Fruit fly (Drosophila melanogaster) whole organism, embryonic: ENCODE measurements around the gene ova.
A peak's percentile ranks its signal among the peaks of the same experiment; 100 is the strongest.

Experiments used
- CG10431 ChIP-seq: fragments of 200-800 bp; sonication (Bioruptor generic); optimal IDR thresholded peaks from 3 replicates; lab custom pipeline; 2018; ENCODE audit warnings: missing biosample characterization, mild to moderate bottlenecking, missing genetic modification characterization
- CG10543 ChIP-seq: fragments of 200-800 bp; sonication (Bioruptor generic); optimal IDR thresholded peaks from 3 replicates; lab custom pipeline; 2017; ENCODE audit warnings: missing biosample characterization, mild to moderate bottlenecking, missing genetic modification characterization, moderate library complexity
- CG11560 ChIP-seq: fragments of 200-800 bp; sonication (Bioruptor generic); IDR thresholded peaks from 3 replicates; pipeline ENCODE4 v1.3.6; 2022; ENCODE audit warnings: missing biosample characterization, missing genetic modification characterization
- CG12391 ChIP-seq: fragments of 200-800 bp; sonication (Bioruptor generic); optimal IDR thresholded peaks from 3 replicates; lab custom pipeline; 2018; ENCODE audit warnings: missing biosample characterization, mild to moderate bottlenecking, missing genetic modification characterization, moderate library complexity
- CG13775 ChIP-seq: fragments of 200-800 bp; sonication (Bioruptor generic); optimal IDR thresholded peaks from 3 replicates; lab custom pipeline; 2017; ENCODE audit warnings: missing biosample characterization, mild to moderate bottlenecking, missing genetic modification characterization
- CG14667 ChIP-seq: fragments of 200-800 bp; sonication (Bioruptor generic); IDR thresholded peaks from 2 replicates; pipeline ENCODE4 v1.3.6; 2022; ENCODE audit warnings: missing biosample characterization, missing genetic modification characterization
- CG1603 ChIP-seq: fragments of 200-800 bp; sonication (Bioruptor generic); optimal IDR thresholded peaks from 2 replicates; lab custom pipeline; 2019; ENCODE audit warnings: missing biosample characterization, mild to moderate bottlenecking, missing genetic modification characterization, moderate library complexity
- CG18011 ChIP-seq: fragments of 200-800 bp; sonication (Bioruptor generic); optimal IDR thresholded peaks from 2 replicates; lab custom pipeline; 2017; ENCODE audit warnings: missing biosample characterization, missing genetic modification characterization, mild to moderate bottlenecking, moderate library complexity, missing genotype
- CG18262 ChIP-seq: fragments of 200-800 bp; optimal IDR thresholded peaks from 3 replicates; lab custom pipeline; 2019; ENCODE audit warnings: missing biosample characterization, mild to moderate bottlenecking, missing genetic modification characterization, moderate library complexity
- CG2129 ChIP-seq: fragments of 200-800 bp; sonication (Bioruptor generic); IDR thresholded peaks from 2 replicates; pipeline ENCODE4 v1.3.6; 2022; ENCODE audit warnings: missing biosample characterization, missing genetic modification characterization; ENCODE audit not compliant: partially characterized antibody
- CG2199 ChIP-seq: fragments of 200-800 bp; sonication (Bioruptor generic); IDR thresholded peaks from 3 replicates; pipeline ENCODE4 v1.3.6; 2022; ENCODE audit warnings: missing biosample characterization, missing genetic modification characterization
- CG33213 ChIP-seq: fragments of 200-800 bp; sonication (Bioruptor generic); optimal IDR thresholded peaks from 3 replicates; lab custom pipeline; 2016; ENCODE audit warnings: missing biosample characterization, missing genetic modification characterization
- CG34422 ChIP-seq: fragments of 200-800 bp; sonication (Bioruptor generic); IDR thresholded peaks from 3 replicates; pipeline ENCODE4 v1.3.6; 2022; ENCODE audit warnings: missing biosample characterization, missing genetic modification characterization
- CG3847 ChIP-seq: fragments of 200-800 bp; sonication (Bioruptor generic); IDR thresholded peaks from 2 replicates; pipeline ENCODE4 v1.3.6; 2022; ENCODE audit warnings: missing biosample characterization, missing genetic modification characterization
- CG4424 ChIP-seq: fragments of 200-800 bp; sonication (Bioruptor generic); optimal IDR thresholded peaks from 3 replicates; lab custom pipeline; 2016; ENCODE audit warnings: missing biosample characterization, missing genetic modification characterization
- CG4820 ChIP-seq: fragments of 200-800 bp; sonication (Bioruptor generic); optimal IDR thresholded peaks from 3 replicates; lab custom pipeline; 2016; ENCODE audit warnings: missing biosample characterization, missing genetic modification characterization
- CG6175 ChIP-seq: fragments of 200-800 bp; sonication (Bioruptor generic); IDR thresholded peaks from 3 replicates; pipeline ENCODE4 v1.3.6; 2022; ENCODE audit warnings: missing biosample characterization, missing genetic modification characterization
- CG6683 ChIP-seq: fragments of 200-800 bp; sonication (Bioruptor generic); optimal IDR thresholded peaks from 2 replicates; lab custom pipeline; 2017; ENCODE audit warnings: missing biosample characterization, mild to moderate bottlenecking, missing genetic modification characterization, missing genetic modification reagents
- CG6854 ChIP-seq: fragments of 200-800 bp; sonication (Bioruptor generic); optimal IDR thresholded peaks from 3 replicates; lab custom pipeline; 2017; ENCODE audit warnings: missing biosample characterization, mild to moderate bottlenecking, missing genetic modification characterization
- CG9215 ChIP-seq: fragments of 200-800 bp; sonication (Bioruptor generic); IDR thresholded peaks from 2 replicates; pipeline ENCODE4 v1.3.6; 2022; ENCODE audit warnings: missing biosample characterization, missing genetic modification characterization
- CG9817 ChIP-seq: fragments of 200-800 bp; sonication (Bioruptor generic); optimal IDR thresholded peaks from 2 replicates; lab custom pipeline; 2018; ENCODE audit warnings: missing biosample characterization, mild to moderate bottlenecking, missing genetic modification characterization, moderate library complexity
- Dad ChIP-seq: fragments of 200-800 bp; sonication (Bioruptor generic); optimal IDR thresholded peaks from 3 replicates; lab custom pipeline; 2016; ENCODE audit warnings: missing biosample characterization, missing genetic modification characterization
- Doc2 ChIP-seq: fragments of 200-800 bp; sonication (Bioruptor generic); IDR thresholded peaks from 2 replicates; pipeline ENCODE4 v1.3.6; 2022; ENCODE audit warnings: missing biosample characterization, missing genetic modification characterization
- Ets65A ChIP-seq: fragments of 200-800 bp; sonication (Bioruptor generic); peaks from one replicate; lab custom pipeline; 2016; ENCODE audit warnings: missing biosample characterization, missing genetic modification characterization
- H2.0 ChIP-seq: fragments of 200-800 bp; sonication (Bioruptor generic); IDR thresholded peaks from 2 replicates; pipeline ENCODE4 v1.3.6; 2022; ENCODE audit warnings: missing biosample characterization, missing genetic modification characterization
- MESR4 ChIP-seq: fragments of 200-800 bp; sonication (Bioruptor generic); optimal IDR thresholded peaks from 2 replicates; lab custom pipeline; 2018; ENCODE audit warnings: missing biosample characterization, mild to moderate bottlenecking, missing genetic modification characterization, moderate library complexity
- Mes4 ChIP-seq: fragments of 200-800 bp; sonication (Bioruptor generic); optimal IDR thresholded peaks from 2 replicates; lab custom pipeline; 2016; ENCODE audit warnings: missing biosample characterization, missing genetic modification characterization
- NC2β ChIP-seq: fragments of 200-800 bp; sonication (Bioruptor generic); optimal IDR thresholded peaks from 2 replicates; lab custom pipeline; 2016; ENCODE audit warnings: missing biosample characterization, missing genetic modification characterization
- Oli ChIP-seq: fragments of 200-800 bp; sonication (Bioruptor generic); optimal IDR thresholded peaks from 2 replicates; lab custom pipeline; 2018; ENCODE audit warnings: missing biosample characterization, mild to moderate bottlenecking, missing genetic modification characterization, moderate library complexity
- Ptx1 ChIP-seq: fragments of 200-800 bp; sonication (Bioruptor generic); IDR thresholded peaks from 2 replicates; pipeline ENCODE4 v1.3.6; 2022; ENCODE audit warnings: missing biosample characterization, missing genetic modification characterization
- Usf ChIP-seq: fragments of 200-800 bp; sonication (Bioruptor generic); optimal IDR thresholded peaks from 2 replicates; lab custom pipeline; 2017; ENCODE audit warnings: missing genotype, missing biosample characterization, missing genetic modification characterization
- Vsx1 ChIP-seq: fragments of 200-800 bp; sonication (Bioruptor generic); optimal IDR thresholded peaks from 2 replicates; lab custom pipeline; 2017; ENCODE audit warnings: missing biosample characterization, mild to moderate bottlenecking, missing genetic modification characterization, missing genetic modification reagents
- Xrp1 ChIP-seq: fragments of 200-800 bp; sonication (Bioruptor generic); IDR thresholded peaks from 2 replicates; pipeline ENCODE4 v1.3.6; 2022; ENCODE audit warnings: missing biosample characterization, missing genetic modification characterization
- ase ChIP-seq: fragments of 200-800 bp; sonication (Bioruptor generic); IDR thresholded peaks from 3 replicates; pipeline ENCODE4 v1.3.6; 2022; ENCODE audit warnings: missing biosample characterization, missing genetic modification characterization
- az2 ChIP-seq: fragments of 200-800 bp; sonication (Bioruptor generic); optimal IDR thresholded peaks from 3 replicates; lab custom pipeline; 2016; ENCODE audit warnings: missing biosample characterization, missing genetic modification characterization
- cg ChIP-seq: fragments of 200-800 bp; sonication (Bioruptor generic); optimal IDR thresholded peaks from 3 replicates; lab custom pipeline; 2019; ENCODE audit warnings: missing biosample characterization, mild to moderate bottlenecking, missing genetic modification characterization, moderate library complexity
- chn ChIP-seq: fragments of 200-800 bp; sonication (Bioruptor generic); optimal IDR thresholded peaks from 2 replicates; lab custom pipeline; 2016; ENCODE audit warnings: missing biosample characterization, missing genetic modification characterization
- dm ChIP-seq: fragments of 200-800 bp; sonication (Bioruptor generic); optimal IDR thresholded peaks from 3 replicates; lab custom pipeline; 2016; ENCODE audit warnings: missing biosample characterization, missing genetic modification characterization
- fd102C ChIP-seq: fragments of 200-800 bp; sonication (Bioruptor generic); optimal IDR thresholded peaks from 2 replicates; lab custom pipeline; 2018; ENCODE audit warnings: missing biosample characterization, mild to moderate bottlenecking, missing genetic modification characterization, moderate library complexity
- her ChIP-seq: fragments of 200-800 bp; sonication (Bioruptor generic); optimal IDR thresholded peaks from 2 replicates; lab custom pipeline; 2016; ENCODE audit warnings: missing biosample characterization, missing genetic modification characterization
- jumu ChIP-seq: fragments of 200-800 bp; sonication (Bioruptor generic); optimal IDR thresholded peaks from 3 replicates; lab custom pipeline; 2016; ENCODE audit warnings: missing biosample characterization, missing genetic modification characterization
- ken ChIP-seq: fragments of 200-800 bp; sonication (Bioruptor generic); IDR thresholded peaks from 3 replicates; pipeline ENCODE4 v1.3.6; 2022; ENCODE audit warnings: missing biosample characterization, missing genetic modification characterization
- p53 ChIP-seq: fragments of 200-800 bp; sonication (Bioruptor generic); optimal IDR thresholded peaks from 2 replicates; lab custom pipeline; 2016; ENCODE audit warnings: missing biosample characterization, missing genetic modification characterization
- phol ChIP-seq: fragments of 200-800 bp; sonication (Bioruptor generic); optimal IDR thresholded peaks from 3 replicates; lab custom pipeline; 2018; ENCODE audit warnings: missing biosample characterization, mild to moderate bottlenecking, missing genetic modification characterization, moderate library complexity
- repo ChIP-seq: fragments of 200-800 bp; sonication (Bioruptor generic); optimal IDR thresholded peaks from 2 replicates; lab custom pipeline; 2016; ENCODE audit warnings: missing biosample characterization, missing genetic modification characterization
- row ChIP-seq: fragments of 200-800 bp; sonication (Bioruptor generic); IDR thresholded peaks from 3 replicates; pipeline ENCODE4 v1.3.6; 2022; ENCODE audit warnings: missing biosample characterization, missing genetic modification characterization
- sd ChIP-seq: fragments of 200-800 bp; sonication (Bioruptor generic); optimal IDR thresholded peaks from 3 replicates; lab custom pipeline; 2018; ENCODE audit warnings: missing biosample characterization, mild to moderate bottlenecking, missing genetic modification characterization, moderate library complexity
- sens-2 ChIP-seq: fragments of 200-800 bp; sonication (Bioruptor generic); IDR thresholded peaks from 2 replicates; pipeline ENCODE4 v1.3.6; 2022; ENCODE audit warnings: missing biosample characterization, missing genetic modification characterization
- sim ChIP-seq: fragments of 200-800 bp; sonication (Bioruptor generic); IDR thresholded peaks from 2 replicates; pipeline ENCODE4 v1.3.6; 2022; ENCODE audit warnings: missing biosample characterization, missing genetic modification characterization
- sima ChIP-seq: fragments of 200-800 bp; sonication (Bioruptor generic); optimal IDR thresholded peaks from 2 replicates; lab custom pipeline; 2016; ENCODE audit warnings: missing biosample characterization, missing genetic modification characterization
- sqz ChIP-seq: fragments of 200-800 bp; sonication (Bioruptor generic); optimal IDR thresholded peaks from 3 replicates; lab custom pipeline; 2018; ENCODE audit warnings: missing biosample characterization, mild to moderate bottlenecking, missing genetic modification characterization
- zfh2 ChIP-seq: fragments of 200-800 bp; sonication (Bioruptor generic); optimal IDR thresholded peaks from 2 replicates; lab custom pipeline; 2016; ENCODE audit warnings: missing biosample characterization, missing genetic modification characterization

ova gene

DNA sequence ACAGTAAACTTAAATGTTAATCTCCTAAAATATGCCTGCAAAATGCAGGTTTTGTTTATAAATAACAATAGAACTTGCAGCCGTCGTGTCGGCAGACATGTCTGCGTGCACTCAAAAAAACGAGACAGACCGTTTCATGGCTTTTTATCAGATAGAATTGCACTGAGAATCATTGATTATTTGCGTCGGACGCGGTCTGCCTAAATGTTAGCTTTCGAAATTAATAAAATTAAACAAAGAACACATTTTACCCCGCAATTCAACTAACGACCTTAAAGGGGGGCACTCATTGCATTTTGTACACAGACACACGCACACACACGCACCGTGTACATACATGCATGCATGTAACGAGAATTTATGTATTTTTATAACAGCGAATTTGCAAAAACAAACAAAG is 45.4 kb upstream of the ova start (continued):
- peak; percentile 32 for TF ChIP-seq az2 (GFP tag; lab: Kevin White, UChicago)
- no peak for TF ChIP-seq CG4424 (GFP tag; lab: Kevin White, UChicago)
- peak; percentile 28 for TF ChIP-seq phol
- peak; percentile 20 for TF ChIP-seq CG18262 (tag; lab: Kevin White, UChicago)
- TF ChIP-seq Usf (GFP tag; lab: Kevin White, UChicago), result no peak
- no peak for TF ChIP-seq CG6854 (GFP tag; lab: Kevin White, UChicago)
- TF ChIP-seq Vsx1, result no peak
- TF ChIP-seq her, result no peak
- no peak for TF ChIP-seq CG11560 (tag; lab: Robert Waterston, UW)
- TF ChIP-seq sqz (GFP tag; lab: Kevin White, UChicago), result no peak
- TF ChIP-seq sima (GFP tag; lab: Kevin White, UChicago), result peak; percentile 12
- no peak for TF ChIP-seq sd (tag; lab: Kevin White, UChicago)
- no peak for TF ChIP-seq CG2129 (GFP tag; lab: Robert Waterston, UW)
- peak; percentile 46; the same call in 1 of the 3 replicates for TF ChIP-seq CG34422 (GFP tag; lab: Robert Waterston, UW)
- TF ChIP-seq MESR4 (GFP tag; lab: Kevin White, UChicago), result peak; percentile 24
- 0 out of 3 replicates have a peak, but pooled peaks have one; percentile 46 for TF ChIP-seq ken (GFP tag; lab: Robert Waterston, UW)
- TF ChIP-seq CG18011 (GFP tag; lab: Kevin White, UChicago), result peak; percentile 10
- peak; percentile 53 for TF ChIP-seq Ets65A (GFP tag; lab: Kevin White, UChicago)
- TF ChIP-seq CG3847, result no peak
- TF ChIP-seq CG6175 (GFP tag; lab: Robert Waterston, UW), result no peak
- no peak for TF ChIP-seq CG9215 (GFP tag; lab: Robert Waterston, UW)
- TF ChIP-seq CG13775 (GFP tag; lab: Kevin White, UChicago), result peak; percentile 31
- no peak for TF ChIP-seq repo (GFP tag; lab: Kevin White, UChicago)
- peak; percentile 42 for TF ChIP-seq chn (GFP tag; lab: Kevin White, UChicago)
- TF ChIP-seq H2.0 (GFP tag; lab: Robert Waterston, UW), result peak; percentile 23; the same call in 1 of the 2 replicates
- peak; percentile 14; the same call in 1 of the 2 replicates for TF ChIP-seq Xrp1 (GFP tag; lab: Robert Waterston, UW)
- no peak for TF ChIP-seq zfh2
- no peak for TF ChIP-seq jumu (GFP tag; lab: Kevin White, UChicago)
- peak; percentile 92 for TF ChIP-seq cg
- TF ChIP-seq CG1603 (tag; lab: Kevin White, UChicago), result peak; percentile 65
- TF ChIP-seq ase, result peak; percentile 25; the same call in 1 of the 3 replicates
- TF ChIP-seq CG10431, result no peak
- TF ChIP-seq Oli, result no peak
- peak; percentile 1 for TF ChIP-seq Mes4 (GFP tag; lab: Kevin White, UChicago)
- no peak for TF ChIP-seq Doc2 (GFP tag; lab: Robert Waterston, UW)
- peak; percentile 11 for TF ChIP-seq p53 (GFP tag; lab: Kevin White, UChicago)
- no peak for TF ChIP-seq CG10543 (GFP tag; lab: Kevin White, UChicago)
- no peak for TF ChIP-seq CG6683 (GFP tag; lab: Kevin White, UChicago)
- TF ChIP-seq CG2199 (GFP tag; lab: Robert Waterston, UW), result 0 out of 3 replicates have a peak, but pooled peaks have one; percentile 34
- no peak for TF ChIP-seq CG12391 (tag; lab: Kevin White, UChicago)
- no peak for TF ChIP-seq CG14667 (GFP tag; lab: Robert Waterston, UW)
- peak; percentile 43; the same call in 1 of the 2 replicates for TF ChIP-seq sim (GFP tag; lab: Robert Waterston, UW)
- no peak for TF ChIP-seq fd102C (GFP tag; lab: Kevin White, UChicago)
- peak; percentile 50 for TF ChIP-seq NC2β
- peak; percentile 5 for TF ChIP-seq dm (GFP tag; lab: Kevin White, UChicago)
- peak; percentile 25 for TF ChIP-seq CG4820 (GFP tag; lab: Kevin White, UChicago)
- TF ChIP-seq row (GFP tag; lab: Robert Waterston, UW), result peak; percentile 37; the same call in 1 of the 3 replicates
- TF ChIP-seq Ptx1, result peak; percentile 40; the same call in 1 of the 2 replicates
- TF ChIP-seq CG33213, result peak; percentile 46
- TF ChIP-seq Dad (GFP tag; lab: Kevin White, UChicago), result peak; percentile 7
- no peak for TF ChIP-seq sens-2 (GFP tag; lab: Robert Waterston, UW)
- TF ChIP-seq CG9817 (tag; lab: Kevin White, UChicago), result no peak
